Comparison of ENCODE assay signal across 3 fruit fly cellular contexts in genomic region chr2L:8215259-8215929, dm6.
TF ChIP-seq lines count a peak whose summit lies in the region.

Gene CG8349, plus strand, starts transcription at chr2L:8215915.

- no peak for TF ChIP-seq CTCF in whole organism, embryonic (GFP tag; optimal IDR thresholded peaks at IDR 0.05; lab: Kevin White, UChicago)

TF ChIP-seq in whole organism, adult, 20 proteins besides CTCF, POLR2A, EP300 and RAD21:
- no peak for TF ChIP-seq pad (GFP tag; optimal IDR thresholded peaks at IDR 0.05; lab: Kevin White, UChicago)
- peak; percentile 81 for TF ChIP-seq kay (GFP tag; lab: Kevin White, UChicago; ENCODE audit: borderline replicate concordance)

TF ChIP-seq in whole organism, embryonic, 481 proteins besides CTCF, POLR2A, EP300 and RAD21:
- TF ChIP-seq sens (GFP tag; lab: Kevin White, UChicago) (peak; percentile 8), ind (GFP tag; optimal IDR thresholded peaks at IDR 0.05; lab: Kevin White, UChicago) (no peak), CG8359 (GFP tag; optimal IDR thresholded peaks at IDR 0.05; lab: Kevin White, UChicago; ENCODE audit: borderline replicate concordance) (peak; percentile 99), CG9817 (tag; optimal IDR thresholded peaks at IDR 0.05; lab: Kevin White, UChicago) (no peak)

TF ChIP-seq in whole organism, wandering third instar larva, 38 proteins besides CTCF, POLR2A, EP300 and RAD21:
- TF ChIP-seq Rel (GFP tag; optimal IDR thresholded peaks at IDR 0.05; lab: Kevin White, UChicago) (no peak), Rel (tag; optimal IDR thresholded peaks at IDR 0.05; lab: Kevin White, UChicago) (peak; percentile 96), Myc (optimal IDR thresholded peaks at IDR 0.05; lab: Kevin White, UChicago) (peak; percentile 18), GATAd (GFP tag; optimal IDR thresholded peaks at IDR 0.05; lab: Kevin White, UChicago) (no peak)
